Fruit fly (Drosophila melanogaster) whole organism, embryonic: ENCODE results near the gene CAH6.

Source experiments
- CG31388 ChIP-seq: fragments of 200-800 bp; sonication (Bioruptor generic); optimal IDR thresholded peaks from 2 replicates; lab custom pipeline; 2016; ENCODE audit warnings: missing biosample characterization, missing genetic modification characterization
- nmo ChIP-seq: fragments of 200-800 bp; sonication (Bioruptor generic); optimal IDR thresholded peaks from 2 replicates; lab custom pipeline; 2018; ENCODE audit warnings: missing biosample characterization, mild to moderate bottlenecking, missing genetic modification characterization, moderate library complexity

dm6 chr3R:31231134-31231533, 26.3 kb upstream of the CAH6 start:
- TF ChIP-seq CG31388 (GFP tag; lab: Kevin White, UChicago) (no peak), nmo (GFP tag; lab: Kevin White, UChicago) (no peak)
